Worm (Caenorhabditis elegans) whole organism, L4 larva: Measurements from ENCODE around the gene nrsn-1.

Source experiments
- D1046.2 ChIP-seq: fragments of 200-800 bp; sonication (Bioruptor generic); IDR thresholded peaks from 2 replicates; pipeline ENCODE4 v1.3.6; 2022; ENCODE audit warnings: missing genetic modification characterization, missing compliant biosample characterization
- F26F4.8 ChIP-seq: fragments of 200-800 bp; sonication (Bioruptor generic); conservative IDR thresholded peaks from 2 replicates; pipeline ENCODE4 v1.3.6; 2022; ENCODE audit warnings: missing genetic modification characterization, missing compliant biosample characterization
- R02D3.7 ChIP-seq: fragments of 150-350 bp; sonication (generic microtip); optimal IDR thresholded peaks from 3 replicates; lab custom pipeline; 2014; ENCODE audit warnings: missing biosample characterization, missing genetic modification characterization
- T26A8.4 ChIP-seq: fragments of 200-800 bp; sonication (Bioruptor generic); IDR thresholded peaks from 2 replicates; pipeline ENCODE4 v1.3.6; 2022; ENCODE audit warnings: missing genetic modification characterization, missing compliant biosample characterization
- Y105C5A.15 ChIP-seq: fragments of 200-800 bp; sonication (Bioruptor generic); IDR thresholded peaks from 2 replicates; pipeline ENCODE4 v1.3.6; 2022; ENCODE audit warnings: missing genetic modification characterization, missing compliant biosample characterization
- ZK546.5 ChIP-seq, 2 experiments: sonication (generic microtip); optimal IDR thresholded peaks; 2 replicates each; lab custom pipeline; 2017; ENCODE audit warnings: missing biosample characterization in 2 of 2, missing genetic modification characterization in 2 of 2
- aha-1 ChIP-seq: fragments of 150-350 bp; peaks from one replicate; lab custom pipeline; 2014; ENCODE audit warnings: missing biosample characterization, missing genetic modification characterization
- arid-1 ChIP-seq: fragments of 200-800 bp; sonication (Bioruptor generic); conservative IDR thresholded peaks from 2 replicates; pipeline ENCODE4 v1.3.6; 2022; ENCODE audit warnings: missing genetic modification reagents, missing genetic modification characterization, missing compliant biosample characterization
- ceh-44 ChIP-seq: fragments of 200-800 bp; sonication (Bioruptor generic); IDR thresholded peaks from 2 replicates; pipeline ENCODE4 v1.3.6; 2022; ENCODE audit warnings: missing genetic modification reagents, missing genetic modification characterization, missing compliant biosample characterization
- ceh-82 ChIP-seq: sonication (generic microtip); optimal IDR thresholded peaks from 2 replicates; lab custom pipeline; 2017; ENCODE audit warnings: missing biosample characterization, missing genetic modification characterization
- daf-19 ChIP-seq: fragments of 200-800 bp; sonication (Bioruptor generic); conservative IDR thresholded peaks from 2 replicates; pipeline ENCODE4 v1.3.6; 2022; ENCODE audit warnings: missing genetic modification characterization, missing compliant biosample characterization
- daf-8 ChIP-seq: fragments of 200-800 bp; sonication (Bioruptor generic); IDR thresholded peaks from 2 replicates; pipeline ENCODE4 v1.3.6; 2022; ENCODE audit warnings: missing genetic modification characterization, missing compliant biosample characterization
- dve-1 ChIP-seq: sonication (generic microtip); optimal IDR thresholded peaks from 2 replicates; lab custom pipeline; 2017; ENCODE audit warnings: antibody characterized with exemption, mild to moderate bottlenecking, missing genetic modification characterization, missing compliant biosample characterization; ENCODE audit not compliant: insufficient read depth
- egl-43 ChIP-seq: fragments of 200-800 bp; sonication (Bioruptor generic); IDR thresholded peaks from 2 replicates; pipeline ENCODE4 v1.3.6; 2022; ENCODE audit warnings: missing genetic modification reagents, missing genetic modification characterization, missing compliant biosample characterization
- fkh-10 ChIP-seq: fragments of 150-350 bp; optimal IDR thresholded peaks from 2 replicates; lab custom pipeline; 2014; ENCODE audit warnings: missing biosample characterization, missing genetic modification reagents, missing genetic modification characterization
- hif-1 ChIP-seq, 2 experiments: sonication (generic microtip); optimal IDR thresholded peaks; 2 replicates each; lab custom pipeline; 2016 to 2017; ENCODE audit warnings: missing compliant biosample characterization in 2 of 2, missing genetic modification characterization in 2 of 2, missing genetic modification reagents in 2 of 2, missing genotype in 2 of 2, mild to moderate bottlenecking in 1 of 2
- hlh-11 ChIP-seq: fragments of 200-800 bp; sonication (Bioruptor generic); optimal IDR thresholded peaks from 2 replicates; lab custom pipeline; 2018; ENCODE audit warnings: mild to moderate bottlenecking, missing genetic modification characterization, missing compliant biosample characterization
- lin-13 ChIP-seq: fragments of 150-350 bp; optimal IDR thresholded peaks from 2 replicates; lab custom pipeline; 2014; ENCODE audit warnings: missing biosample characterization, missing genetic modification reagents, missing genetic modification characterization
- lin-38 ChIP-seq: fragments of 200-800 bp; sonication (Bioruptor generic); IDR thresholded peaks from 2 replicates; pipeline ENCODE4 v1.3.6; 2022; ENCODE audit warnings: missing genetic modification reagents, missing genetic modification characterization, missing compliant biosample characterization
- mdt-29 ChIP-seq: fragments of 200-800 bp; sonication (Bioruptor generic); IDR thresholded peaks from 2 replicates; pipeline ENCODE4 v1.3.6; 2022; ENCODE audit warnings: missing genetic modification reagents, missing genetic modification characterization, missing compliant biosample characterization
- mep-1 ChIP-seq: fragments of 150-350 bp; sonication (generic microtip); optimal IDR thresholded peaks from 3 replicates; lab custom pipeline; 2014; ENCODE audit warnings: missing biosample characterization, missing genetic modification characterization
- mxl-2 ChIP-seq: fragments of 200-800 bp; sonication (Bioruptor generic); conservative IDR thresholded peaks from 2 replicates; pipeline ENCODE4 v1.3.6; 2022; ENCODE audit warnings: missing genetic modification reagents, missing genetic modification characterization, missing compliant biosample characterization
- nhr-10 ChIP-seq: fragments of 150-350 bp; optimal IDR thresholded peaks from 2 replicates; lab custom pipeline; 2014; ENCODE audit warnings: missing biosample characterization, missing genetic modification characterization
- nhr-102 ChIP-seq: sonication (generic microtip); optimal IDR thresholded peaks from 2 replicates; lab custom pipeline; 2016; ENCODE audit warnings: mild to moderate bottlenecking, missing genetic modification characterization, moderate library complexity, missing compliant biosample characterization
- nhr-11 ChIP-seq: fragments of 150-350 bp; optimal IDR thresholded peaks from 2 replicates; lab custom pipeline; 2014; ENCODE audit warnings: missing biosample characterization, missing genetic modification characterization
- nhr-237 ChIP-seq: sonication (generic microtip); optimal IDR thresholded peaks from 2 replicates; lab custom pipeline; 2017; ENCODE audit warnings: missing biosample characterization, missing genetic modification characterization
- nhr-28 ChIP-seq: fragments of 150-350 bp; optimal IDR thresholded peaks from 2 replicates; lab custom pipeline; 2014; ENCODE audit warnings: missing biosample characterization, missing genetic modification characterization
- nhr-41 ChIP-seq: fragments of 200-800 bp; sonication (Bioruptor generic); IDR thresholded peaks from 2 replicates; pipeline ENCODE4 v1.3.6; 2022; ENCODE audit warnings: missing genetic modification reagents, missing genetic modification characterization, missing compliant biosample characterization
- nhr-42 ChIP-seq: fragments of 200-800 bp; sonication (Bioruptor generic); IDR thresholded peaks from 2 replicates; pipeline ENCODE4 v1.3.6; 2022; ENCODE audit warnings: missing genetic modification characterization, missing compliant biosample characterization
- nhr-6 ChIP-seq: fragments of 150-350 bp; optimal IDR thresholded peaks from 2 replicates; lab custom pipeline; 2014; ENCODE audit warnings: missing biosample characterization, missing genetic modification characterization
- nhr-76 ChIP-seq: fragments of 150-350 bp; optimal IDR thresholded peaks from 2 replicates; lab custom pipeline; 2014; ENCODE audit warnings: missing biosample characterization, missing genetic modification characterization
- pqm-1 ChIP-seq: sonication (generic microtip); optimal IDR thresholded peaks from 2 replicates; lab custom pipeline; 2017; ENCODE audit warnings: missing biosample characterization, missing genetic modification characterization
- saeg-2 ChIP-seq: fragments of 200-800 bp; sonication (Bioruptor generic); IDR thresholded peaks from 2 replicates; pipeline ENCODE4 v1.3.6; 2022; ENCODE audit warnings: missing genetic modification reagents, missing genetic modification characterization, missing compliant biosample characterization
- set-16 ChIP-seq: fragments of 200-800 bp; sonication (Bioruptor generic); IDR thresholded peaks from 2 replicates; pipeline ENCODE4 v1.3.6; 2022; ENCODE audit warnings: missing genetic modification reagents, missing genetic modification characterization, missing compliant biosample characterization
- snpc-4 ChIP-seq: fragments of 150-350 bp; optimal IDR thresholded peaks from 2 replicates; lab custom pipeline; 2014; ENCODE audit warnings: missing biosample characterization, missing genetic modification characterization
- spr-3 ChIP-seq: fragments of 200-800 bp; sonication (Bioruptor generic); optimal IDR thresholded peaks from 2 replicates; lab custom pipeline; 2018; ENCODE audit warnings: mild to moderate bottlenecking, missing genetic modification characterization, missing compliant biosample characterization
- unc-62 ChIP-seq, 3 experiments: fragments of 150-350 bp in 1 of 3; sonication (generic microtip); optimal IDR thresholded peaks in 2 of 3; peaks in 1 of 3; 1 replicate in 1 of 3; 2 replicates in 2 of 3; lab custom pipeline; 2014 to 2017; ENCODE audit warnings: missing biosample characterization in 3 of 3, missing genetic modification characterization in 3 of 3, missing genetic modification reagents in 3 of 3, missing genotype in 1 of 3
- zfp-3 ChIP-seq: fragments of 200-800 bp; sonication (Bioruptor generic); conservative IDR thresholded peaks from 2 replicates; pipeline ENCODE4 v1.3.6; 2022; ENCODE audit warnings: missing genetic modification reagents, missing genetic modification characterization, missing compliant biosample characterization
- zip-11 ChIP-seq: fragments of 200-800 bp; sonication (Bioruptor generic); IDR thresholded peaks from 2 replicates; pipeline ENCODE4 v1.3.6; 2022; ENCODE audit warnings: missing genetic modification characterization, missing compliant biosample characterization
- ztf-11 ChIP-seq: fragments of 150-350 bp; optimal IDR thresholded peaks from 2 replicates; lab custom pipeline; 2014; ENCODE audit warnings: missing biosample characterization, missing genetic modification characterization

nrsn-1 gene

DNA sequence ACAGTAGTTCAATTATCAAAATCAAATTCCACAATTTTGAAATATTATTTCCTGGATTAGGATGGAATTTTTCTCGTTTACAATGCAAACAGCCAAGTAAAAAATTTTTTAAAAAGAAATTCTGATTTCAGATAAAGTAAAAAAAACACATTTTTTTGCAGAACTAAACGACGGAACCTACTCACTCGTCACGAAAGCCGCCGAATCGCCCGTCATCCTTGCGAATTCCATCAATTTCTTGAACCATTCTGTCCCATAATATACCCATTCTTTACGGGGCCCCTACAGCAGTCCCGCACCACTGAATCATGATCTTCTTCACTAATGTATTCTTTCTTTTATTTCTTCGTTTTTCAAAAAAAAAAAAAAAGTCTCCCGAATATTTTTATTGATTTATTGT lies 3.6 kb downstream of the nrsn-1 start (continued):
- TF ChIP-seq spr-3 (GFP tag; lab: Kevin White, UChicago) (peak; percentile 9), ztf-11 (tag; lab: Kevin White, UChicago) (no peak), nhr-42 (no peak), mdt-29 (no peak), ceh-44 (GFP tag; lab: Robert Waterston, UW) (no peak)

DNA sequence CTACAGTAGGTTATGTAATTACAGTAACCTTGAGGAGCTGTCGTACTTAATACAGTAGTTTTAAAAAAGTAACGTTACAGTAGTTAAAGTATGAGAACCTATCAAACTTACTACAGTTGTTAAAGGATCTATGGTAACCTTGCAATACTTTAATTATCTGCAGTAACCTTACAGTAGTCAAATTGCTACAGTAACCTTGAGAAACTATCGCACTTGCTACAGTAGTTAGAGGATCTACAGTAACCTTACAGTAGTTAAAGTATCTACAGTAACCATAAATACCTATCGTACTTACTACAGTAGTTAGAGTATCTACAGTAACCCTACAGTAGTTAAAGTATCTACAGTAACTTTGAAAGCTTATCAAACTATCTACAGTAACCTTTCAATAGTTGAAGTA lies 4.2 kb downstream of the nrsn-1 start:
- TF ChIP-seq lin-38 (0 out of 2 replicates have a peak, but pooled peaks have one; percentile 3), unc-62 (GFP tag; optimal IDR thresholded peaks at IDR 0.05 in 1 of 2; lab: Kevin White, UChicago) (peak in 1 of 2 experiments; percentile 91), unc-62 (tag; optimal IDR thresholded peaks at IDR 0.05; lab: Kevin White, UChicago) (no peak), fkh-10 (GFP tag; lab: Kevin White, UChicago) (no peak)
- TF ChIP-seq, all 104 proteins: peak for 2

- TF ChIP-seq D1046.2, result 0 out of 2 replicates have a peak, but pooled peaks have one; percentile 23
These were observed 8.2 kb downstream of the nrsn-1 start for ce11 chrV:3707560-3707959.

ce11 chrV:3706893-3707292 lies 8.9 kb downstream of the nrsn-1 start:
- TF ChIP-seq D1046.2 (0 out of 2 replicates have a peak, but pooled peaks have one; percentile 15), dve-1 (no peak), nhr-76 (no peak), egl-43 (GFP tag; lab: Robert Waterston, UW) (no peak), set-16 (peak; percentile 95), T26A8.4 (no peak), arid-1 (no peak), snpc-4 (no peak), saeg-2 (GFP tag; lab: Robert Waterston, UW) (0 out of 2 replicates have a peak, but pooled peaks have one; percentile 11)

DNA sequence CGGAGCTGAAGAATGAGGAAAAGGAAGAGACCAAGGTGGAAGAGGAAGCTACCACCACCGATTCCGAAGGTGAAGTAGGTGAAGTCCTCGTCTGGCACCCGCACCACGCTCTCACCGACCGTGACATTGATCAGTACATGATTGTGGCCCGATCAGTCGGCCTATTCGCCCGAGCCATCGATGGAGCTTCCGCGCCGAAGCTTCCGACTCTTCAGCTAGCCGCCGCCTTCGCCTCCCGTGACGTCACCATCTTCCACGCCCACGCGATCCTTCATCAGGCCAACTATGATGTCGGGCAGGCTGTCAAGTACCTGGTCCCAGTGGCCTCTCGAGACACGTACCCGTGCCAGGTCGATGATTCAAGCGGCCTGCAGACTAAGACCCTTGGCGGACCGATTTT lies 9.6 kb downstream of the nrsn-1 start:
- TF ChIP-seq Y105C5A.15 (no peak), lin-13 (no peak), R02D3.7 (tag; lab: Kevin White, UChicago) (no peak), aha-1 (tag; lab: Kevin White, UChicago) (peak; percentile 70), mxl-2 (GFP tag; lab: Robert Waterston, UW) (no peak), set-16 (peak; percentile 83), F26F4.8 (GFP tag; lab: Robert Waterston, UW) (no peak), hif-1 (tag; optimal IDR thresholded peaks at IDR 0.05; lab: Kevin White, UChicago) (no peak), nhr-28 (tag; lab: Kevin White, UChicago) (no peak)

ce11 chrV:3704688-3705087 lies 11.1 kb downstream of the nrsn-1 start, which contains the start of gene lin-40:
Gene lin-40 (plus strand): TSS chrV:3704988.
- TF ChIP-seq nhr-10 (tag; lab: Kevin White, UChicago) (no peak), ZK546.5 (tag; optimal IDR thresholded peaks at IDR 0.05; lab: Kevin White, UChicago) (no peak), nhr-102 (tag; lab: Kevin White, UChicago) (no peak), daf-19 (no peak), nhr-6 (no peak), nhr-11 (tag; lab: Kevin White, UChicago) (no peak), pqm-1 (no peak), hlh-11 (no peak), mep-1 (tag; lab: Kevin White, UChicago) (no peak), zfp-3 (GFP tag; lab: Robert Waterston, UW) (no peak), ceh-82 (tag; lab: Kevin White, UChicago) (no peak), nhr-41 (GFP tag; lab: Robert Waterston, UW) (no peak), zip-11 (GFP tag; lab: Robert Waterston, UW) (no peak), nhr-237 (no peak), daf-8 (GFP tag; lab: Robert Waterston, UW) (no peak), spr-3 (GFP tag; lab: Kevin White, UChicago) (no peak)
